Worm (Caenorhabditis elegans): Measurements from ENCODE around the gene mig-6.

ce11 chrV:7861792-7862191, 34.8 kb downstream of the mig-6 start, which contains the start of gene C37C3.17:
- TF ChIP-seq ztf-23 (GFP tag; IDR thresholded peaks at IDR 0.05) (no peak), klf-2 (GFP tag; conservative IDR thresholded peaks at IDR 0.05) (no peak), med-1 (GFP tag; optimal IDR thresholded peaks at IDR 0.05; ENCODE audit: insufficient read depth) (no peak)

All from whole organism, midembryonic.